Fruit fly (Drosophila melanogaster) whole organism, adult: ENCODE data around the gene CG5381.

Experiments
- CG11617 ChIP-seq: fragments of 200-800 bp; sonication (Bioruptor generic); optimal IDR thresholded peaks from 2 replicates; lab custom pipeline; 2017; ENCODE audit warnings: mild to moderate bottlenecking, missing biosample characterization, missing genetic modification reagents, missing genetic modification characterization
- CG12768 ChIP-seq: fragments of 200-800 bp; sonication (Bioruptor generic); optimal IDR thresholded peaks from 2 replicates; lab custom pipeline; 2017; ENCODE audit warnings: missing biosample characterization, missing genetic modification characterization, mild to moderate bottlenecking, moderate library complexity, missing genetic modification reagents
- CG14711 ChIP-seq: fragments of 200-800 bp; sonication (Bioruptor generic); optimal IDR thresholded peaks from 2 replicates; lab custom pipeline; 2018; ENCODE audit warnings: missing biosample characterization, mild to moderate bottlenecking, missing genetic modification characterization, moderate library complexity
- CG1620 ChIP-seq: fragments of 200-800 bp; sonication (Bioruptor generic); optimal IDR thresholded peaks from 2 replicates; lab custom pipeline; 2016; ENCODE audit warnings: missing biosample characterization, missing genetic modification characterization
- CG33017 ChIP-seq: fragments of 200-800 bp; sonication (Bioruptor generic); optimal IDR thresholded peaks from 2 replicates; lab custom pipeline; 2018; ENCODE audit warnings: missing biosample characterization, mild to moderate bottlenecking, missing genetic modification characterization, moderate library complexity
- CG5204 ChIP-seq: fragments of 200-800 bp; sonication (Bioruptor generic); optimal IDR thresholded peaks from 2 replicates; lab custom pipeline; 2016; ENCODE audit warnings: missing biosample characterization, missing genetic modification characterization
- CG7045 ChIP-seq: fragments of 200-800 bp; sonication (Bioruptor generic); optimal IDR thresholded peaks from 2 replicates; lab custom pipeline; 2017; ENCODE audit warnings: missing biosample characterization, mild to moderate bottlenecking, missing genetic modification characterization
- CG7101 ChIP-seq: fragments of 200-800 bp; sonication (Bioruptor generic); optimal IDR thresholded peaks from 2 replicates; lab custom pipeline; 2018; ENCODE audit warnings: missing biosample characterization, mild to moderate bottlenecking, missing genetic modification characterization, moderate library complexity
- Clk ChIP-seq: fragments of 200-800 bp; sonication (Bioruptor generic); optimal IDR thresholded peaks from 2 replicates; lab custom pipeline; 2017; ENCODE audit warnings: missing biosample characterization, missing genetic modification characterization
- Crg-1 ChIP-seq: fragments of 200-800 bp; sonication (Bioruptor generic); optimal IDR thresholded peaks from 2 replicates; lab custom pipeline; 2016; ENCODE audit warnings: missing biosample characterization, missing genetic modification characterization
- Hr96 ChIP-seq: fragments of 200-800 bp; sonication (Bioruptor generic); optimal IDR thresholded peaks from 2 replicates; lab custom pipeline; 2016; ENCODE audit warnings: missing biosample characterization, missing genetic modification characterization
- Mnt ChIP-seq: fragments of 200-800 bp; sonication (Bioruptor generic); optimal IDR thresholded peaks from 2 replicates; lab custom pipeline; 2016; ENCODE audit warnings: missing biosample characterization, mild to moderate bottlenecking, missing genetic modification characterization
- bab1 ChIP-seq: fragments of 200-800 bp; sonication (Bioruptor generic); optimal IDR thresholded peaks from 3 replicates; lab custom pipeline; 2019; ENCODE audit warnings: missing biosample characterization, mild to moderate bottlenecking, missing genetic modification characterization, moderate library complexity
- cic ChIP-seq: fragments of 200-800 bp; sonication (Bioruptor generic); optimal IDR thresholded peaks from 2 replicates; lab custom pipeline; 2017; ENCODE audit warnings: missing biosample characterization, mild to moderate bottlenecking, missing genetic modification characterization, moderate library complexity
- cnc ChIP-seq, 2 experiments: fragments of >200 bp; optimal IDR thresholded peaks; 2 replicates each; lab custom pipeline; 2017
- kay ChIP-seq: fragments of 200-800 bp; sonication (Bioruptor generic); peaks from one replicate; lab custom pipeline; 2016; ENCODE audit warnings: missing biosample characterization, missing genetic modification characterization, borderline replicate concordance
- pad ChIP-seq: fragments of 200-800 bp; sonication (Bioruptor generic); optimal IDR thresholded peaks from 3 replicates; lab custom pipeline; 2017; ENCODE audit warnings: missing biosample characterization, missing genetic modification characterization, mild to moderate bottlenecking, moderate library complexity, missing genetic modification reagents
- tj ChIP-seq: fragments of 200-800 bp; sonication (Bioruptor generic); optimal IDR thresholded peaks from 3 replicates; lab custom pipeline; 2017; ENCODE audit warnings: missing biosample characterization, mild to moderate bottlenecking, missing genetic modification characterization, moderate library complexity
- toe ChIP-seq: fragments of 200-800 bp; sonication (Bioruptor generic); optimal IDR thresholded peaks from 2 replicates; lab custom pipeline; 2016; ENCODE audit warnings: missing biosample characterization, missing genetic modification characterization

The CG5381 gene

DNA sequence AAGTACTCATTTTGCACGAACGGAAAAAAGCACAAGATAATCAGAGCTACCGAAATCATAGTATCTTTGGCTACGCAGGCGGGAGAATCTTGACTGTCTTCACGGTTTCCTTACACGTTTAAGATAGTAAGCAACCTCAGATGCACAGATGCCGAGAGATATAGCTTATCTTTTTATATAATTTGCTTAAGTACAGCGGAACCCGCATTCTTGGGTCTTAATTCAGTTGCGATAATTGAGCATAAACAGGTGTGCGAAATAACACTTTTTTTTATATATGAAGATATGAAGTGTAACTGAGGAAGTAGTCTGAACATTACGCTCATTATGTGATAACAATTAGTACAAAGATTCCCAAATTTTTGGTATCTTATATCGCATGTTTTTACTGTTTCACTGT is 42.1 kb downstream of the CG5381 start, which contains the start of gene CG34043:
Gene CG34043 (minus strand): TSS at position 101 of the 400 bp plus-strand sequence.
- TF ChIP-seq CG7045 (no peak), cnc (optimal IDR thresholded peaks at IDR 0.05; lab: Kevin White, UChicago) (no peak), Crg-1 (GFP tag; lab: Kevin White, UChicago) (no peak), CG7101 (tag; lab: Kevin White, UChicago) (no peak), pad (GFP tag; lab: Kevin White, UChicago) (no peak), CG11617 (GFP tag; lab: Kevin White, UChicago) (no peak), CG33017 (no peak), Hr96 (GFP tag; lab: Kevin White, UChicago) (no peak), Mnt (GFP tag; lab: Kevin White, UChicago) (no peak), kay (GFP tag; lab: Kevin White, UChicago) (no peak)

DNA sequence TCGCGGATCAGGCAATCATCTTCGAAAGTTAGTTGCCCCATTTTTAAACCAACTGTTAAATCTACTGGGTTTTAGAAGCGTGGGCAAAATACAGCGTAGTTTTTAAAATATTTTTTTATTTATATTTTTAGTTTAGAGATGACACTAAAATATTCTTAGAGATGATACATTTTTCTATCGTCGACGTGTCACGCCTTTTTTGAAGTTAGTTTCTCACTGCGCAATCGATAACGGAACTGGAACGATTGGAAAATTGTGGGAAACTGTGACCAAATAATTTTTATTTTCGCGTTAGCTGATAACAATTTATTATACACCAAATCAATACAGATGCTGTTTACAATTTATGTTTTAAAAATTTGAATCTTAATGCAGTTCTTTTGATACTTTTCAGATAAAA is 44.2 kb downstream of the CG5381 start, which contains the start of gene Utx:
Gene Utx (minus strand): TSS at position 154 of the 400 bp plus-strand sequence.
- TF ChIP-seq CG12768 (GFP tag; lab: Kevin White, UChicago) (no peak), CG1620 (GFP tag; lab: Kevin White, UChicago) (peak; percentile 24), CG5204 (no peak), CG33017 (no peak), cic (GFP tag; lab: Kevin White, UChicago) (no peak), Clk (GFP tag; lab: Kevin White, UChicago) (no peak), Mnt (GFP tag; lab: Kevin White, UChicago) (peak; percentile 5)

DNA sequence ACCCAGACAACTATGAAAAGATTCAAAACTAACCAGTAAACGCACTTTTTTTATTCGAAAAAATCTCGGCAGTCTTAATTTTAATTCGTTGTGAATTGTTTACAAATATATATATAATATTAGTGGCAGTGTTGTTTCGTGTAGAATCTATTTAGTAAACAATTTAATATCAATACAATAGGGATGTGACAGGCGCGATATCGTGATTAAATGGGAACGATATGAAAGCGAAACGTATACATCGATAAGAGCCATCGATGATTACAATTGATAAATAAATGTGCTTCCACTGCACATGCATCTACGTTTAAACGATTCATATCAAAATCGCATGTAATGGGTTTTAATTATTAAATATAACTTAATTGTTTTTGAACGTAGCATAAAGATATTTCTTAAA is 45.5 kb downstream of the CG5381 start:
- TF ChIP-seq CG1620 (GFP tag; lab: Kevin White, UChicago) (peak; percentile 41), CG11617 (GFP tag; lab: Kevin White, UChicago) (no peak), Crg-1 (GFP tag; lab: Kevin White, UChicago) (no peak), tj (GFP tag; lab: Kevin White, UChicago) (no peak), kay (GFP tag; lab: Kevin White, UChicago) (peak; percentile 71), bab1 (GFP tag; lab: Kevin White, UChicago) (peak; percentile 34), CG7101 (tag; lab: Kevin White, UChicago) (peak; percentile 3), pad (GFP tag; lab: Kevin White, UChicago) (no peak), CG33017 (no peak)

DNA sequence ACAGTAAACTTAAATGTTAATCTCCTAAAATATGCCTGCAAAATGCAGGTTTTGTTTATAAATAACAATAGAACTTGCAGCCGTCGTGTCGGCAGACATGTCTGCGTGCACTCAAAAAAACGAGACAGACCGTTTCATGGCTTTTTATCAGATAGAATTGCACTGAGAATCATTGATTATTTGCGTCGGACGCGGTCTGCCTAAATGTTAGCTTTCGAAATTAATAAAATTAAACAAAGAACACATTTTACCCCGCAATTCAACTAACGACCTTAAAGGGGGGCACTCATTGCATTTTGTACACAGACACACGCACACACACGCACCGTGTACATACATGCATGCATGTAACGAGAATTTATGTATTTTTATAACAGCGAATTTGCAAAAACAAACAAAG is 46.1 kb downstream of the CG5381 start:
- TF ChIP-seq Clk (GFP tag; lab: Kevin White, UChicago) (no peak), Crg-1 (GFP tag; lab: Kevin White, UChicago) (no peak), tj (GFP tag; lab: Kevin White, UChicago) (peak; percentile 21), kay (GFP tag; lab: Kevin White, UChicago) (peak; percentile 70), Mnt (GFP tag; lab: Kevin White, UChicago) (peak; percentile 51), CG33017 (no peak), CG14711 (tag; lab: Kevin White, UChicago) (no peak), toe (GFP tag; lab: Kevin White, UChicago) (no peak), pad (GFP tag; lab: Kevin White, UChicago) (no peak), CG1620 (GFP tag; lab: Kevin White, UChicago) (no peak), CG12768 (GFP tag; lab: Kevin White, UChicago) (peak; percentile 32), CG5204 (no peak), CG7045 (no peak), CG7101 (tag; lab: Kevin White, UChicago) (no peak), Hr96 (GFP tag; lab: Kevin White, UChicago) (no peak), bab1 (GFP tag; lab: Kevin White, UChicago) (no peak), cic (GFP tag; lab: Kevin White, UChicago) (no peak), CG11617 (GFP tag; lab: Kevin White, UChicago) (peak; percentile 30)

DNA sequence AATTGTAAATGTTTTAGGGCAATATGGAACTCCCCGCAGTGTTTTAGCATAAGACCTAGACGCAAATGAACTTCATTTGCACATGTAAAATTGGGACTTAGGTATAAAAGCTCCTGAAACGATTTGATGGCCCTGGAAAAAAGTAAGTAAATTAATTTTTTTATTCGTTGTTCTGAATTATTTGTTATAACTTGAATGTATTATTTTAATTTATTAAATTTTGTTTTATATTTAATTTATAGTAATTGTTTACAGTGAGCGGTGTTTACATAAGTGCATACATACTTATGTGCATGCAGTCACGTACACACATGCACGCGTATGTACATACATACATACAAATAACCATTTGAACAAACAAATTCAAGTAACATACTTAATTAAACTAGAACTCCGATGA is 46.5 kb downstream of the CG5381 start:
- TF ChIP-seq CG11617 (GFP tag; lab: Kevin White, UChicago) (peak; percentile 50), bab1 (GFP tag; lab: Kevin White, UChicago) (peak; percentile 63), kay (GFP tag; lab: Kevin White, UChicago) (peak; percentile 45), CG14711 (tag; lab: Kevin White, UChicago) (peak; percentile 64), toe (GFP tag; lab: Kevin White, UChicago) (no peak), CG7101 (tag; lab: Kevin White, UChicago) (peak; percentile 15), Mnt (GFP tag; lab: Kevin White, UChicago) (no peak), CG7045 (peak; percentile 68), Clk (GFP tag; lab: Kevin White, UChicago) (no peak), CG1620 (GFP tag; lab: Kevin White, UChicago) (no peak), cic (GFP tag; lab: Kevin White, UChicago) (no peak), CG5204 (no peak), CG12768 (GFP tag; lab: Kevin White, UChicago) (peak; percentile 29), tj (GFP tag; lab: Kevin White, UChicago) (peak; percentile 25), CG33017 (no peak), pad (GFP tag; lab: Kevin White, UChicago) (no peak), Crg-1 (GFP tag; lab: Kevin White, UChicago) (no peak)

DNA sequence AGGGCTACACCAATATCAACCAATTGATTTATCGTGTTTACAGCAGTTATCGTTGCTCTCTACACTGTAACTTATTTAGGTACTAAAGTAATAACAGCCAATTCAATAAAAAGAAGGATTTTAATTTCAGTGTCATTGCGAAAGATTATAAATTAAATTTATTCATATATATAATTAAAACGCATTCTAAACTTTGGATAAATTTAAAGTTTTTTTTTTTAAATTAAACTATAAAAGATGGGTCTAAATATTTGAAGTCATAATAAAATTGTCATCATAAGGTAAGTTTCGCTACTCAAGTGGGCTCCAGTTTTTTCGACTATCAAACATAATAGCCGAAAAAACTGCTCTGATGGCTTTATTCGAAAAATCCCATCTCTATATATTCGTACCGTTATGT is 50.7 kb downstream of the CG5381 start, which contains the start of gene trk:
Gene trk (minus strand): TSS at position 101 of the 400 bp plus-strand sequence.
- TF ChIP-seq cic (GFP tag; lab: Kevin White, UChicago) (no peak), pad (GFP tag; lab: Kevin White, UChicago) (no peak), CG11617 (GFP tag; lab: Kevin White, UChicago) (no peak), CG7101 (tag; lab: Kevin White, UChicago) (no peak), CG7045 (no peak), CG5204 (no peak), cnc (optimal IDR thresholded peaks at IDR 0.05; lab: Kevin White, UChicago) (no peak), CG1620 (GFP tag; lab: Kevin White, UChicago) (no peak)
